Fruit fly (Drosophila melanogaster) whole organism, wandering third instar larva: ENCODE results near the gene Reck.
A peak's percentile ranks its signal among the peaks of the same experiment; 100 is the strongest.

Source experiments
- Abd-B ChIP-seq: fragments of >200 bp; optimal IDR thresholded peaks from 2 replicates; lab custom pipeline; 2017; ENCODE audit warnings: missing biosample characterization, missing genetic modification characterization
- CG32264 ChIP-seq: fragments of 200-800 bp; sonication (Bioruptor generic); optimal IDR thresholded peaks from 2 replicates; lab custom pipeline; 2016; ENCODE audit warnings: missing biosample characterization, missing genetic modification characterization
- CrebA ChIP-seq: fragments of 200-800 bp; sonication (Bioruptor generic); optimal IDR thresholded peaks from 2 replicates; lab custom pipeline; 2016; ENCODE audit warnings: missing biosample characterization, mild to moderate bottlenecking, missing genetic modification characterization, borderline replicate concordance
- Dfd ChIP-seq: fragments of >200 bp; optimal IDR thresholded peaks from 2 replicates; lab custom pipeline; 2017; ENCODE audit warnings: missing biosample characterization, missing genetic modification characterization
- Dif ChIP-seq: fragments of 200-275, 200-300 bp; sonication (Bioruptor generic); optimal IDR thresholded peaks from 2 replicates; lab custom pipeline; 2018; ENCODE audit warnings: missing biosample characterization, missing genetic modification characterization; ENCODE audit not compliant: partially characterized antibody
- GATAd ChIP-seq: sonication (Bioruptor generic); optimal IDR thresholded peaks from 2 replicates; lab custom pipeline; 2016; ENCODE audit warnings: missing biosample characterization, missing genetic modification characterization
- Hnf4 ChIP-seq: fragments of 200-800 bp; sonication (Bioruptor generic); optimal IDR thresholded peaks from 2 replicates; lab custom pipeline; 2016; ENCODE audit warnings: missing biosample characterization, mild to moderate bottlenecking, missing genetic modification characterization
- Hr78 ChIP-seq: fragments of >200 bp; optimal IDR thresholded peaks from 2 replicates; lab custom pipeline; 2017; ENCODE audit warnings: missing biosample characterization, missing genetic modification characterization
- Hr83 ChIP-seq: fragments of 200-300 bp; sonication (Bioruptor generic); optimal IDR thresholded peaks from 2 replicates; lab custom pipeline; 2016; ENCODE audit warnings: missing biosample characterization, mild to moderate bottlenecking, missing genetic modification characterization, moderate library complexity; ENCODE audit not compliant: poor library complexity, severe bottlenecking
- Jra ChIP-seq: sonication (Bioruptor generic); optimal IDR thresholded peaks from 2 replicates; lab custom pipeline; 2016; ENCODE audit warnings: missing biosample characterization, missing genetic modification characterization
- Mio ChIP-seq: sonication (Bioruptor generic); optimal IDR thresholded peaks from 2 replicates; lab custom pipeline; 2016; ENCODE audit warnings: missing biosample characterization, missing genetic modification characterization
- Myc ChIP-seq: fragments of >200 bp; optimal IDR thresholded peaks from 2 replicates; lab custom pipeline; 2017
- OdsH ChIP-seq: fragments of 200-800 bp; sonication (Bioruptor generic); optimal IDR thresholded peaks from 2 replicates; lab custom pipeline; 2016; ENCODE audit warnings: missing biosample characterization, mild to moderate bottlenecking, missing genetic modification characterization
- Rel ChIP-seq, 2 experiments: fragments of 200-800 bp; sonication (Bioruptor generic) in 1 of 2; optimal IDR thresholded peaks; 2 replicates in 1 of 2; 3 replicates in 1 of 2; lab custom pipeline; 2016 to 2019; ENCODE audit warnings: mild to moderate bottlenecking in 2 of 2, missing biosample characterization in 2 of 2, missing genetic modification characterization in 2 of 2, moderate library complexity in 1 of 2
- Sp1 ChIP-seq: fragments of 200-800 bp; sonication (Bioruptor generic); optimal IDR thresholded peaks from 3 replicates; lab custom pipeline; 2019; ENCODE audit warnings: missing biosample characterization, mild to moderate bottlenecking, missing genetic modification characterization, moderate library complexity
- Vsx2 ChIP-seq: fragments of 200-300, 225-300 bp; sonication (Bioruptor generic); optimal IDR thresholded peaks from 2 replicates; lab custom pipeline; 2018; ENCODE audit warnings: missing biosample characterization, missing genetic modification characterization; ENCODE audit not compliant: partially characterized antibody
- br ChIP-seq: fragments of 200-800 bp; sonication (Bioruptor generic); optimal IDR thresholded peaks from 2 replicates; lab custom pipeline; 2016; ENCODE audit warnings: missing biosample characterization, missing genetic modification characterization
- brk ChIP-seq: fragments of 200-800 bp; sonication (Bioruptor generic); optimal IDR thresholded peaks from 2 replicates; lab custom pipeline; 2016; ENCODE audit warnings: missing biosample characterization, mild to moderate bottlenecking, missing genetic modification characterization
- dl ChIP-seq, 2 experiments: fragments of 175-275, 200-275 bp in 1 of 2; fragments of 200-275 bp in 1 of 2; sonication (Bioruptor generic); optimal IDR thresholded peaks; lab custom pipeline; 2018; ENCODE audit warnings: mild to moderate bottlenecking in 2 of 2, missing biosample characterization in 2 of 2, missing genetic modification characterization in 2 of 2, moderate library complexity in 2 of 2; ENCODE audit not compliant: partially characterized antibody in 2 of 2, insufficient read depth in 1 of 2
- dmrt93B ChIP-seq: fragments of 200-800 bp; sonication (Bioruptor generic); optimal IDR thresholded peaks from 2 replicates; lab custom pipeline; 2018; ENCODE audit warnings: missing biosample characterization, mild to moderate bottlenecking, missing genetic modification characterization
- ey ChIP-seq: fragments of 200-800 bp; sonication (Bioruptor generic); optimal IDR thresholded peaks from 2 replicates; lab custom pipeline; 2016; ENCODE audit warnings: missing biosample characterization, missing genetic modification characterization
- foxo ChIP-seq, 2 experiments: fragments of 200-800 bp; sonication (Bioruptor generic); optimal IDR thresholded peaks; 2 replicates in 1 of 2; 3 replicates in 1 of 2; lab custom pipeline; 2016 to 2017; ENCODE audit warnings: missing biosample characterization in 2 of 2, missing genetic modification characterization in 2 of 2
- fru ChIP-seq: fragments of 200-800 bp; sonication (Bioruptor generic); optimal IDR thresholded peaks from 3 replicates; lab custom pipeline; 2016; ENCODE audit warnings: missing biosample characterization, mild to moderate bottlenecking, missing genetic modification characterization
- h ChIP-seq: fragments of 200-800 bp; sonication (Bioruptor generic); optimal IDR thresholded peaks from 3 replicates; lab custom pipeline; 2016; ENCODE audit warnings: missing biosample characterization, mild to moderate bottlenecking, missing genetic modification characterization
- jim ChIP-seq: fragments of 175-275, 200-325 bp; sonication (Bioruptor generic); optimal IDR thresholded peaks from 2 replicates; lab custom pipeline; 2016; ENCODE audit warnings: missing biosample characterization, mild to moderate bottlenecking, missing genetic modification characterization
- lola ChIP-seq: fragments of >200 bp; optimal IDR thresholded peaks from 2 replicates; lab custom pipeline; 2017; ENCODE audit warnings: missing biosample characterization, missing genetic modification characterization
- pan ChIP-seq: fragments of >200 bp; optimal IDR thresholded peaks from 2 replicates; lab custom pipeline; 2017
- psq ChIP-seq: fragments of 200-800 bp; sonication (Bioruptor generic); optimal IDR thresholded peaks from 3 replicates; lab custom pipeline; 2017; ENCODE audit warnings: missing biosample characterization, mild to moderate bottlenecking, missing genetic modification characterization, moderate library complexity
- rgr ChIP-seq: fragments of 200-800 bp; sonication (Bioruptor generic); optimal IDR thresholded peaks from 3 replicates; lab custom pipeline; 2016; ENCODE audit warnings: missing biosample characterization, mild to moderate bottlenecking, missing genetic modification characterization
- sv ChIP-seq: fragments of 200-800 bp; sonication (Bioruptor generic); optimal IDR thresholded peaks from 3 replicates; lab custom pipeline; 2016; ENCODE audit warnings: missing biosample characterization, missing genetic modification characterization
- tai ChIP-seq: sonication (Bioruptor generic); optimal IDR thresholded peaks from 2 replicates; lab custom pipeline; 2016; ENCODE audit warnings: missing biosample characterization, missing genetic modification characterization
- usp ChIP-seq: fragments of >200 bp; optimal IDR thresholded peaks from 2 replicates; lab custom pipeline; 2017; ENCODE audit warnings: missing biosample characterization, missing genetic modification characterization
- woc ChIP-seq: sonication (Bioruptor generic); optimal IDR thresholded peaks from 2 replicates; lab custom pipeline; 2016; ENCODE audit warnings: missing biosample characterization, mild to moderate bottlenecking, missing genetic modification characterization

Gene Reck

dm6 chr3L:14989879-14990278 is 24.0 kb downstream of the Reck start:
- TF ChIP-seq GATAd (GFP tag; lab: Kevin White, UChicago) (no peak), fru (no peak), Myc (lab: Kevin White, UChicago) (no peak), br (GFP tag; lab: Kevin White, UChicago) (no peak), Hr83 (GFP tag; lab: Kevin White, UChicago) (no peak), CG32264 (no peak), dmrt93B (no peak), woc (GFP tag; lab: Kevin White, UChicago) (no peak), sv (GFP tag; lab: Kevin White, UChicago) (no peak), Hnf4 (GFP tag; lab: Kevin White, UChicago) (no peak), foxo (GFP tag; optimal IDR thresholded peaks at IDR 0.05; lab: Kevin White, UChicago) (no peak), h (GFP tag; lab: Kevin White, UChicago) (no peak), usp (no peak), OdsH (GFP tag; lab: Kevin White, UChicago) (no peak), psq (GFP tag; lab: Kevin White, UChicago) (no peak), Abd-B (GFP tag; lab: Kevin White, UChicago) (no peak), Rel (GFP tag; optimal IDR thresholded peaks at IDR 0.05; lab: Kevin White, UChicago) (no peak), Rel (tag; optimal IDR thresholded peaks at IDR 0.05; lab: Kevin White, UChicago) (no peak), CrebA (GFP tag; lab: Kevin White, UChicago) (no peak)

dm6 chr3L:14988231-14988630 is 25.6 kb downstream of the Reck start:
- TF ChIP-seq dl (GFP tag; optimal IDR thresholded peaks at IDR 0.05; lab: Kevin White, UChicago; ENCODE audit: insufficient read depth in 1 of 2, partially characterized antibody in 2 of 2), result no peak
- TF ChIP-seq jim (GFP tag; lab: Kevin White, UChicago), result no peak
- TF ChIP-seq Hr78 (GFP tag; lab: Kevin White, UChicago), result no peak
- TF ChIP-seq rgr, result no peak
- no peak for TF ChIP-seq pan
- TF ChIP-seq Mio, result no peak
- no peak for TF ChIP-seq fru
- no peak for TF ChIP-seq dmrt93B
- no peak for TF ChIP-seq foxo (GFP tag; optimal IDR thresholded peaks at IDR 0.05; lab: Kevin White, UChicago)
- no peak for TF ChIP-seq Abd-B (GFP tag; lab: Kevin White, UChicago)
- TF ChIP-seq CrebA (GFP tag; lab: Kevin White, UChicago), result no peak
- no peak for TF ChIP-seq brk (GFP tag; lab: Kevin White, UChicago)

- no peak for TF ChIP-seq GATAd (GFP tag; lab: Kevin White, UChicago)
- TF ChIP-seq tai (GFP tag; lab: Kevin White, UChicago), result peak; percentile 22
- TF ChIP-seq jim (GFP tag; lab: Kevin White, UChicago), result peak; percentile 47
- TF ChIP-seq OdsH (GFP tag; lab: Kevin White, UChicago), result no peak
- no peak for TF ChIP-seq dmrt93B
- peak; percentile 24 for TF ChIP-seq woc (GFP tag; lab: Kevin White, UChicago)
- TF ChIP-seq usp, result no peak
- TF ChIP-seq Vsx2, result peak; percentile 99
- TF ChIP-seq br (GFP tag; lab: Kevin White, UChicago), result no peak
- no peak for TF ChIP-seq Hr78 (GFP tag; lab: Kevin White, UChicago)
- TF ChIP-seq Dif (GFP tag; lab: Kevin White, UChicago), result peak; percentile 99
- TF ChIP-seq psq (GFP tag; lab: Kevin White, UChicago), result peak; percentile 21
- TF ChIP-seq Sp1 (GFP tag; lab: Kevin White, UChicago), result peak; percentile 2
- no peak for TF ChIP-seq pan
- peak; percentile 90 to 97 for TF ChIP-seq dl (GFP tag; optimal IDR thresholded peaks at IDR 0.05; lab: Kevin White, UChicago; ENCODE audit: insufficient read depth in 1 of 2, partially characterized antibody in 2 of 2)
- no peak for TF ChIP-seq Mio
- no peak for TF ChIP-seq brk (GFP tag; lab: Kevin White, UChicago)
These were observed 26.6 kb downstream of the Reck start for dm6 chr3L:14986984-14987896.

dm6 chr3L:14986340-14986916 is 27.4 kb downstream of the Reck start:
- TF ChIP-seq ey (no peak), Abd-B (GFP tag; lab: Kevin White, UChicago) (no peak), Vsx2 (no peak), psq (GFP tag; lab: Kevin White, UChicago) (no peak), pan (no peak), dmrt93B (no peak), GATAd (GFP tag; lab: Kevin White, UChicago) (no peak), lola (GFP tag; lab: Kevin White, UChicago) (no peak), tai (GFP tag; lab: Kevin White, UChicago) (no peak), OdsH (GFP tag; lab: Kevin White, UChicago) (no peak), Jra (GFP tag; lab: Kevin White, UChicago) (no peak), jim (GFP tag; lab: Kevin White, UChicago) (no peak), Sp1 (GFP tag; lab: Kevin White, UChicago) (no peak), Hnf4 (GFP tag; lab: Kevin White, UChicago) (no peak), CG32264 (no peak), Dfd (GFP tag; lab: Kevin White, UChicago) (no peak), h (GFP tag; lab: Kevin White, UChicago) (no peak)
